Worm (Caenorhabditis elegans): Measurements from ENCODE around the gene C08G5.7.

The C08G5.7 gene

DNA sequence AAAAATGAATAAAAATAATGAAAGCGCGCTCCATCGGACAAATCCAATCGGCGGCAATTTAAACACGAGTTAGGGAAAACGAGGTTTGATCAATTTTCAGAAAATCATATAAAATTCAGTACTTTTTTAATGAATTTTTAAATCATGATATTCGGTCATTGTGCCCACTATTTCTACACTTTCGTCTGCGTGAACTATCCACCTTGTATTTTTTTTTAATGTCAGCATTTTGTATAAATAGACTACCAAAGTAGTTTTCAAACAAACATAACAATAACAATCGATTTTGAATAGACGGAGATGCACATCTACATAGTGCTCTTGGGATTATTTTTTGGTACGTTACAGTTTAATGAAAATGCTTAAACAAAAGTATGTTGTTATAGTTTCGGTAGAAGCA lies 23.0 kb upstream of the C08G5.7 start, which contains the start of gene F46F5.15:
F46F5.15 (plus strand) TSS at position 301 of the 400 bp plus-strand sequence.
- TF ChIP-seq dox-1 (GFP tag; IDR thresholded peaks at IDR 0.05) (no peak), nfyb-1 (GFP tag; IDR thresholded peaks at IDR 0.05) (no peak), D2030.7 (GFP tag; IDR thresholded peaks at IDR 0.05) (no peak), C17E4.6 (GFP tag; IDR thresholded peaks at IDR 0.05) (no peak), efl-1 (GFP tag; optimal IDR thresholded peaks at IDR 0.05) (no peak), F57A8.1 (GFP tag; optimal IDR thresholded peaks at IDR 0.05) (no peak), akir-1 (GFP tag; optimal IDR thresholded peaks at IDR 0.05) (no peak), lin-26 (GFP tag; IDR thresholded peaks at IDR 0.05) (no peak), snpc-3.4 (tag; optimal IDR thresholded peaks at IDR 0.05) (no peak), xnd-1 (tag; optimal IDR thresholded peaks at IDR 0.05) (no peak), bed-1 (GFP tag; IDR thresholded peaks at IDR 0.05) (no peak), lsy-27 (tag; optimal IDR thresholded peaks at IDR 0.05; ENCODE audit: borderline replicate concordance, insufficient read depth) (no peak), unc-62 (GFP tag; optimal IDR thresholded peaks at IDR 0.05) (no peak), F39B2.1 (GFP tag; IDR thresholded peaks at IDR 0.05) (no peak), lsl-1 (GFP tag; optimal IDR thresholded peaks at IDR 0.05) (no peak)

ce11 chrII:786938-787337 lies 21.8 kb upstream of the C08G5.7 start, which contains the start of gene F46F5.16:
TSS of gene F46F5.16 (plus strand) at chrII:787238.
- TF ChIP-seq F52B5.7 (tag; optimal IDR thresholded peaks at IDR 0.05) = no peak
- TF ChIP-seq ekl-4 (GFP tag; IDR thresholded peaks at IDR 0.05) = no peak
- no peak for TF ChIP-seq T07F8.4 (tag; optimal IDR thresholded peaks at IDR 0.05)
- no peak for TF ChIP-seq hlh-26 (GFP tag; conservative IDR thresholded peaks at IDR 0.05)
- no peak for TF ChIP-seq mcd-1 (GFP tag; IDR thresholded peaks at IDR 0.05)
- no peak for TF ChIP-seq hrde-1 (tag; optimal IDR thresholded peaks at IDR 0.05; ENCODE audit: borderline replicate concordance)
- TF ChIP-seq cebp-1 (GFP tag; IDR thresholded peaks at IDR 0.05) = no peak
- TF ChIP-seq cebp-1 (tag; optimal IDR thresholded peaks at IDR 0.05) = no peak
- TF ChIP-seq repo-1 (tag; optimal IDR thresholded peaks at IDR 0.05) = no peak
- TF ChIP-seq sptf-2 (GFP tag; optimal IDR thresholded peaks at IDR 0.05) = no peak
- TF ChIP-seq D2030.7 (GFP tag; IDR thresholded peaks at IDR 0.05) = no peak
- no peak for TF ChIP-seq egrh-3 (GFP tag; IDR thresholded peaks at IDR 0.05)

DNA sequence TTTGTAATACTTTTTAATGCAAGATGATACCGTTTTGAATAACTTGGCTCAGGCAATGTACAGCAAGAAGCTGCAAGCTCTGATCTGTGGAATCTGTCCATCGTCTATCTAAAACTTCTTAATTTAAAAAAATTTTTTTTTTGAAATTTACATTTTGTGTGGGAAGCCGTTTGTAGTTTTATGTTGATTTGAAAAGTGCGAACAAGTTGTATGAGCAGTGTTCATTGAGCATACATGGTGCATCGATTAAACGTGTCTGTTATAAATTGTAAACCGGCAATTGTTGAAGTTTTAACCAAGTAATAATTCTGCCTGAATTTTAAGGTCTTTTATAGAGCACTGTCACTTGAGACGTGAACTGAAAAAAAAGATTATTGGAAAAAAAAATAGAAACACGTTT lies 18.4 kb upstream of the C08G5.7 start, which contains the start of gene Y39F10A.6:
Y39F10A.6 (minus strand) TSS at position 101 of the 400 bp plus-strand sequence.
- TF ChIP-seq C17E4.6 (GFP tag; IDR thresholded peaks at IDR 0.05) (no peak), xnd-1 (tag; optimal IDR thresholded peaks at IDR 0.05) (no peak), athp-1 (tag; optimal IDR thresholded peaks at IDR 0.05) (no peak), sea-2 (GFP tag; IDR thresholded peaks at IDR 0.05) (no peak), nhr-80 (tag; optimal IDR thresholded peaks at IDR 0.05) (no peak), snpc-1.3 (tag; optimal IDR thresholded peaks at IDR 0.05; ENCODE audit: insufficient read depth) (no peak)

DNA sequence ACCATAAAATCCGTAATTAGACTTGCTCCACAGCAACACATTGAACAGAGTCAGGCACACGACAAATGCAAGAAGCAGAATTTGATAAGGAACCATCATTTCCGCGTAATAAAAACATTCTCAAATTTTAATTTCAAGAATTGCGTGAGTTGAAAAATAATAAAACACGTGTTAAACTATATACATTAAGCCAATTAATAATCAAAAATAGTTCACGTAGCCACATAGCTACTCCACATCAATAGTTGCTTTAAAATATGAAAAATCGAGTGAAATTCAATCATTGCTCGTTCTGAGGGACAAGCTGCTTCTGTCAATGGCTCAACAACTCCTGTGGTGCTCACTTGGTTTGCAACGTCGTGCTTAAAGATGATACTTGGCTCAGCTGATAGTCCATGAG lies 17.8 kb upstream of the C08G5.7 start, which contains the start of gene Y39F10A.3:
Y39F10A.3 (minus strand) TSS at position 101 of the 400 bp plus-strand sequence.
- TF ChIP-seq cebp-1 (GFP tag; IDR thresholded peaks at IDR 0.05) (no peak), cebp-1 (tag; optimal IDR thresholded peaks at IDR 0.05) (no peak), madf-8 (GFP tag; conservative IDR thresholded peaks at IDR 0.05) (no peak), akir-1 (GFP tag; optimal IDR thresholded peaks at IDR 0.05) (no peak), C06A6.2 (GFP tag; conservative IDR thresholded peaks at IDR 0.05) (no peak), cebp-2 (GFP tag; IDR thresholded peaks at IDR 0.05) (no peak), egrh-3 (GFP tag; IDR thresholded peaks at IDR 0.05) (no peak), F52B5.7 (tag; optimal IDR thresholded peaks at IDR 0.05) (no peak), nhr-90 (tag; optimal IDR thresholded peaks at IDR 0.05) (no peak), T26A5.8 (tag; optimal IDR thresholded peaks at IDR 0.05) (no peak), ztf-3 (GFP tag; optimal IDR thresholded peaks at IDR 0.05) (no peak), ceh-58 (GFP tag; IDR thresholded peaks at IDR 0.05) (no peak), unc-62 (GFP tag; optimal IDR thresholded peaks at IDR 0.05) (no peak), Y53F4B.3 (GFP tag; IDR thresholded peaks at IDR 0.05) (no peak)

Measured in whole organism, young adult.